Fruit fly (Drosophila melanogaster) whole organism, wandering third instar larva: ENCODE results near the gene Cad89D.

ENCODE experiments used
- Abd-B ChIP-seq: fragments of >200 bp; optimal IDR thresholded peaks from 2 replicates; lab custom pipeline; 2017; ENCODE audit warnings: missing biosample characterization, missing genetic modification characterization
- CG32264 ChIP-seq: fragments of 200-800 bp; sonication (Bioruptor generic); optimal IDR thresholded peaks from 2 replicates; lab custom pipeline; 2016; ENCODE audit warnings: missing biosample characterization, missing genetic modification characterization
- CG9705 ChIP-seq: fragments of 200-800 bp; sonication (Bioruptor generic); optimal IDR thresholded peaks from 2 replicates; lab custom pipeline; 2018; ENCODE audit warnings: missing biosample characterization, mild to moderate bottlenecking, missing genetic modification characterization
- CrebA ChIP-seq: fragments of 200-800 bp; sonication (Bioruptor generic); optimal IDR thresholded peaks from 2 replicates; lab custom pipeline; 2016; ENCODE audit warnings: missing biosample characterization, mild to moderate bottlenecking, missing genetic modification characterization, borderline replicate concordance
- Dfd ChIP-seq: fragments of >200 bp; optimal IDR thresholded peaks from 2 replicates; lab custom pipeline; 2017; ENCODE audit warnings: missing biosample characterization, missing genetic modification characterization
- Dif ChIP-seq: fragments of 200-275, 200-300 bp; sonication (Bioruptor generic); optimal IDR thresholded peaks from 2 replicates; lab custom pipeline; 2018; ENCODE audit warnings: missing biosample characterization, missing genetic modification characterization; ENCODE audit not compliant: partially characterized antibody
- GATAd ChIP-seq: sonication (Bioruptor generic); optimal IDR thresholded peaks from 2 replicates; lab custom pipeline; 2016; ENCODE audit warnings: missing biosample characterization, missing genetic modification characterization
- HLH106 ChIP-seq: fragments of 200-800 bp; optimal IDR thresholded peaks from 3 replicates; lab custom pipeline; 2019; ENCODE audit warnings: missing biosample characterization, mild to moderate bottlenecking, missing genetic modification characterization, moderate library complexity
- Hnf4 ChIP-seq: fragments of 200-800 bp; sonication (Bioruptor generic); optimal IDR thresholded peaks from 2 replicates; lab custom pipeline; 2016; ENCODE audit warnings: missing biosample characterization, mild to moderate bottlenecking, missing genetic modification characterization
- Hr78 ChIP-seq: fragments of >200 bp; optimal IDR thresholded peaks from 2 replicates; lab custom pipeline; 2017; ENCODE audit warnings: missing biosample characterization, missing genetic modification characterization
- Hr83 ChIP-seq: fragments of 200-300 bp; sonication (Bioruptor generic); optimal IDR thresholded peaks from 2 replicates; lab custom pipeline; 2016; ENCODE audit warnings: missing biosample characterization, mild to moderate bottlenecking, missing genetic modification characterization, moderate library complexity; ENCODE audit not compliant: poor library complexity, severe bottlenecking
- Jra ChIP-seq: sonication (Bioruptor generic); optimal IDR thresholded peaks from 2 replicates; lab custom pipeline; 2016; ENCODE audit warnings: missing biosample characterization, missing genetic modification characterization
- Mio ChIP-seq: sonication (Bioruptor generic); optimal IDR thresholded peaks from 2 replicates; lab custom pipeline; 2016; ENCODE audit warnings: missing biosample characterization, missing genetic modification characterization
- Myc ChIP-seq: fragments of >200 bp; optimal IDR thresholded peaks from 2 replicates; lab custom pipeline; 2017
- N ChIP-seq: fragments of >200 bp; optimal IDR thresholded peaks from 2 replicates; lab custom pipeline; 2018; ENCODE audit warnings: missing biosample characterization, missing external identifiers, missing genetic modification characterization
- OdsH ChIP-seq: fragments of 200-800 bp; sonication (Bioruptor generic); optimal IDR thresholded peaks from 2 replicates; lab custom pipeline; 2016; ENCODE audit warnings: missing biosample characterization, mild to moderate bottlenecking, missing genetic modification characterization
- Rel ChIP-seq, 2 experiments: fragments of 200-800 bp; sonication (Bioruptor generic) in 1 of 2; optimal IDR thresholded peaks; 2 replicates in 1 of 2; 3 replicates in 1 of 2; lab custom pipeline; 2016 to 2019; ENCODE audit warnings: mild to moderate bottlenecking in 2 of 2, missing biosample characterization in 2 of 2, missing genetic modification characterization in 2 of 2, moderate library complexity in 1 of 2
- Sp1 ChIP-seq: fragments of 200-800 bp; sonication (Bioruptor generic); optimal IDR thresholded peaks from 3 replicates; lab custom pipeline; 2019; ENCODE audit warnings: missing biosample characterization, mild to moderate bottlenecking, missing genetic modification characterization, moderate library complexity
- Vsx2 ChIP-seq: fragments of 200-300, 225-300 bp; sonication (Bioruptor generic); optimal IDR thresholded peaks from 2 replicates; lab custom pipeline; 2018; ENCODE audit warnings: missing biosample characterization, missing genetic modification characterization; ENCODE audit not compliant: partially characterized antibody
- br ChIP-seq: fragments of 200-800 bp; sonication (Bioruptor generic); optimal IDR thresholded peaks from 2 replicates; lab custom pipeline; 2016; ENCODE audit warnings: missing biosample characterization, missing genetic modification characterization
- brk ChIP-seq: fragments of 200-800 bp; sonication (Bioruptor generic); optimal IDR thresholded peaks from 2 replicates; lab custom pipeline; 2016; ENCODE audit warnings: missing biosample characterization, mild to moderate bottlenecking, missing genetic modification characterization
- dl ChIP-seq, 2 experiments: fragments of 175-275, 200-275 bp in 1 of 2; fragments of 200-275 bp in 1 of 2; sonication (Bioruptor generic); optimal IDR thresholded peaks; lab custom pipeline; 2018; ENCODE audit warnings: mild to moderate bottlenecking in 2 of 2, missing biosample characterization in 2 of 2, missing genetic modification characterization in 2 of 2, moderate library complexity in 2 of 2; ENCODE audit not compliant: partially characterized antibody in 2 of 2, insufficient read depth in 1 of 2
- dmrt93B ChIP-seq: fragments of 200-800 bp; sonication (Bioruptor generic); optimal IDR thresholded peaks from 2 replicates; lab custom pipeline; 2018; ENCODE audit warnings: missing biosample characterization, mild to moderate bottlenecking, missing genetic modification characterization
- dsf ChIP-seq: sonication (Bioruptor generic); optimal IDR thresholded peaks from 2 replicates; lab custom pipeline; 2016; ENCODE audit warnings: missing biosample characterization, missing genetic modification characterization, borderline replicate concordance
- ey ChIP-seq: fragments of 200-800 bp; sonication (Bioruptor generic); optimal IDR thresholded peaks from 2 replicates; lab custom pipeline; 2016; ENCODE audit warnings: missing biosample characterization, missing genetic modification characterization
- foxo ChIP-seq, 2 experiments: fragments of 200-800 bp; sonication (Bioruptor generic); optimal IDR thresholded peaks; 2 replicates in 1 of 2; 3 replicates in 1 of 2; lab custom pipeline; 2016 to 2017; ENCODE audit warnings: missing biosample characterization in 2 of 2, missing genetic modification characterization in 2 of 2
- fru ChIP-seq: fragments of 200-800 bp; sonication (Bioruptor generic); optimal IDR thresholded peaks from 3 replicates; lab custom pipeline; 2016; ENCODE audit warnings: missing biosample characterization, mild to moderate bottlenecking, missing genetic modification characterization
- h ChIP-seq: fragments of 200-800 bp; sonication (Bioruptor generic); optimal IDR thresholded peaks from 3 replicates; lab custom pipeline; 2016; ENCODE audit warnings: missing biosample characterization, mild to moderate bottlenecking, missing genetic modification characterization
- jim ChIP-seq: fragments of 175-275, 200-325 bp; sonication (Bioruptor generic); optimal IDR thresholded peaks from 2 replicates; lab custom pipeline; 2016; ENCODE audit warnings: missing biosample characterization, mild to moderate bottlenecking, missing genetic modification characterization
- lola ChIP-seq: fragments of >200 bp; optimal IDR thresholded peaks from 2 replicates; lab custom pipeline; 2017; ENCODE audit warnings: missing biosample characterization, missing genetic modification characterization
- pan ChIP-seq: fragments of >200 bp; optimal IDR thresholded peaks from 2 replicates; lab custom pipeline; 2017
- psq ChIP-seq: fragments of 200-800 bp; sonication (Bioruptor generic); optimal IDR thresholded peaks from 3 replicates; lab custom pipeline; 2017; ENCODE audit warnings: missing biosample characterization, mild to moderate bottlenecking, missing genetic modification characterization, moderate library complexity
- rgr ChIP-seq: fragments of 200-800 bp; sonication (Bioruptor generic); optimal IDR thresholded peaks from 3 replicates; lab custom pipeline; 2016; ENCODE audit warnings: missing biosample characterization, mild to moderate bottlenecking, missing genetic modification characterization
- sage ChIP-seq: fragments of 200-800 bp; sonication (Bioruptor generic); optimal IDR thresholded peaks from 2 replicates; lab custom pipeline; 2016; ENCODE audit warnings: missing biosample characterization, mild to moderate bottlenecking, missing genetic modification characterization
- sv ChIP-seq: fragments of 200-800 bp; sonication (Bioruptor generic); optimal IDR thresholded peaks from 3 replicates; lab custom pipeline; 2016; ENCODE audit warnings: missing biosample characterization, missing genetic modification characterization
- tai ChIP-seq: sonication (Bioruptor generic); optimal IDR thresholded peaks from 2 replicates; lab custom pipeline; 2016; ENCODE audit warnings: missing biosample characterization, missing genetic modification characterization
- usp ChIP-seq: fragments of >200 bp; optimal IDR thresholded peaks from 2 replicates; lab custom pipeline; 2017; ENCODE audit warnings: missing biosample characterization, missing genetic modification characterization
- woc ChIP-seq: sonication (Bioruptor generic); optimal IDR thresholded peaks from 2 replicates; lab custom pipeline; 2016; ENCODE audit warnings: missing biosample characterization, mild to moderate bottlenecking, missing genetic modification characterization

Cad89D gene

DNA sequence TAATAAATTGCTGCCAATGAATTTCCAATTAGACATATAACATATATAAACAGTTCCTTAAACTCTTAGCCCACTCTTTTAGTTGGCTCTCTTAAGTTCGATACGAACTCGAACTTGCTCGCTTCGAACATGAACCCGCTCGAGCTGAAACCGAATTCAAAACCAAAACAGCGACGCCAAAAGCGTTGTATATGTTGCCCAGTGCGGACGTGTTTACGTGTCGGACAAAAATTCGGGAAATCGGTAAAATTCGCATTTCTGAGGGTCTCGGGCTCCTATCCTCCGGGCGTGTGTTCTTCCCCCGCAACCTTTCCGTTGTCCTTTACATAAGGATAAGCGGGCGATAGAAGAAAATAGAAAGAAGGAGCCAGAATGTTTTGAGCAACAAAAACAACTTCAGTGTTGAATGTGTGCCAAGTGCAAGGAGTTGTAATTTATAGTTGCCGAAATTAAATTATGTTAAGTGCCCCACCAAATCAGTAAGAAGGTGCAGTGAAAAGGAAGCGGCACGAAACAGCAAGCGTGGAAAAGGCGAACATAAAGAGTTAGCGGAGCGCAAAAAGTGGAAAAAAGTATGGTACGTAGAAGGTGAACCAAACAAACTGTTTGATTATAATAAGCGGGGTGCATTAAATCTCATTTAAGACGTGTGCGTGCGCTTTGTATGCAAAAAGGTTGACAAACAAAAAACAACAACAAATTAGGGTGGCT lies 7.5 kb upstream of the Cad89D start, which contains the start of gene CG42342:
Gene CG42342 (plus strand): TSS at position 176 of the 711 bp plus-strand sequence.
- TF ChIP-seq Vsx2 (GFP tag; lab: Kevin White, UChicago) (peak; percentile 10), psq (peak; percentile 60), dl (GFP tag; optimal IDR thresholded peaks at IDR 0.05; lab: Kevin White, UChicago; ENCODE audit: insufficient read depth in 1 of 2, partially characterized antibody in 2 of 2) (no peak), Rel (GFP tag; optimal IDR thresholded peaks at IDR 0.05; lab: Kevin White, UChicago) (no peak), Rel (tag; optimal IDR thresholded peaks at IDR 0.05; lab: Kevin White, UChicago) (no peak)

- TF ChIP-seq Hr83 (GFP tag; lab: Kevin White, UChicago) = no peak
- no peak for TF ChIP-seq Dfd (GFP tag; lab: Kevin White, UChicago)
- TF ChIP-seq Jra (GFP tag; lab: Kevin White, UChicago) = no peak
- no peak for TF ChIP-seq Rel (GFP tag; optimal IDR thresholded peaks at IDR 0.05; lab: Kevin White, UChicago)
- TF ChIP-seq Rel (tag; optimal IDR thresholded peaks at IDR 0.05; lab: Kevin White, UChicago) = no peak
- TF ChIP-seq Abd-B (GFP tag; lab: Kevin White, UChicago) = no peak
- TF ChIP-seq br (GFP tag; lab: Kevin White, UChicago) = peak; percentile 8
- peak; percentile 26 for TF ChIP-seq Hnf4 (GFP tag; lab: Kevin White, UChicago)
- TF ChIP-seq ey (GFP tag; lab: Kevin White, UChicago) = peak; percentile 16
- no peak for TF ChIP-seq dmrt93B (GFP tag; lab: Kevin White, UChicago)
- TF ChIP-seq HLH106 (tag; lab: Kevin White, UChicago) = no peak
- peak; percentile 28 for TF ChIP-seq OdsH (GFP tag; lab: Kevin White, UChicago)
- TF ChIP-seq h (GFP tag; lab: Kevin White, UChicago) = peak; percentile 28
- TF ChIP-seq Myc (lab: Kevin White, UChicago) = no peak
- TF ChIP-seq woc (GFP tag; lab: Kevin White, UChicago) = no peak
- TF ChIP-seq psq = no peak
- TF ChIP-seq brk (GFP tag; lab: Kevin White, UChicago) = no peak
- no peak for TF ChIP-seq sv (GFP tag; lab: Kevin White, UChicago)
- TF ChIP-seq tai = no peak
- TF ChIP-seq jim (GFP tag; lab: Kevin White, UChicago) = no peak
- TF ChIP-seq lola = no peak
- TF ChIP-seq Dif (GFP tag; lab: Kevin White, UChicago) = no peak
- peak in 1 of 2 experiments; percentile 28 for TF ChIP-seq foxo (GFP tag; optimal IDR thresholded peaks at IDR 0.05; lab: Kevin White, UChicago)
- no peak for TF ChIP-seq usp (GFP tag; lab: Kevin White, UChicago)
- peak; percentile 40 for TF ChIP-seq rgr (GFP tag; lab: Kevin White, UChicago)
- no peak for TF ChIP-seq Hr78 (GFP tag; lab: Kevin White, UChicago)
- TF ChIP-seq sage (GFP tag; lab: Kevin White, UChicago) = no peak
- TF ChIP-seq Mio (GFP tag; lab: Kevin White, UChicago) = no peak
- no peak for TF ChIP-seq GATAd (GFP tag; lab: Kevin White, UChicago)
- no peak for TF ChIP-seq dl (GFP tag; optimal IDR thresholded peaks at IDR 0.05; lab: Kevin White, UChicago; ENCODE audit: insufficient read depth in 1 of 2, partially characterized antibody in 2 of 2)
- no peak for TF ChIP-seq CrebA (GFP tag; lab: Kevin White, UChicago)
- no peak for TF ChIP-seq CG9705 (GFP tag; lab: Kevin White, UChicago)
- no peak for TF ChIP-seq N
- no peak for TF ChIP-seq Sp1 (GFP tag; lab: Kevin White, UChicago)
- no peak for TF ChIP-seq CG32264
- no peak for TF ChIP-seq dsf (GFP tag; lab: Kevin White, UChicago)
- TF ChIP-seq Vsx2 (GFP tag; lab: Kevin White, UChicago) = peak; percentile 90
- peak; percentile 47 for TF ChIP-seq fru
- TF ChIP-seq pan (lab: Kevin White, UChicago) = no peak
These were observed 6.0 kb upstream of the Cad89D start, which contains the start of gene Decay for dm6 chr3R:16500919-16501851. Gene Decay (minus strand): TSS chr3R:16501050.
